Worm (Caenorhabditis elegans): Measurements from ENCODE around the gene str-149.

DNA sequence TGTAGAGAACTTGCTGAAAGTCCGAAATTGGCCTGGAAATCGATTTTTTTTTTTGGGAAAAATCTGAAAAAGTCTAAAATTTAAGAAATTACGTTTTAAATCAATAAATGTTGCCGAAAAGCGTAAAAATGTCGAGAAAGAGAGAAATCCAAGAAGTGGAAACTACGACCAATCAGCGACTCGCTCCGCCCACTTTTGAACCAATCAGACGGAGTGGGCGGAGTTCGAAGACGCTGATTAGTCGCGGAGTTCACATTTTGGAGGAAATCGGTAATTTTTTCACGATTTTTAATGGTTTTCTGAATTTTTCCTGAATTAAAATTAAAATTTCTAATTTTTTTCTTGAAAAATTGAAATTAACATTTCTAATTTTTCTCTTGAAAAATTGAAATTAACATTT lies 33.6 kb upstream of the str-149 start:
- no peak for TF ChIP-seq ztf-29 (GFP tag; IDR thresholded peaks at IDR 0.05)
- TF ChIP-seq ztf-23 (GFP tag; IDR thresholded peaks at IDR 0.05), result no peak
- no peak for TF ChIP-seq med-1 (GFP tag; optimal IDR thresholded peaks at IDR 0.05; ENCODE audit: insufficient read depth)
- TF ChIP-seq cog-1 (tag; optimal IDR thresholded peaks at IDR 0.05), result no peak
- TF ChIP-seq flt-1 (GFP tag; IDR thresholded peaks at IDR 0.05), result no peak
- TF ChIP-seq tab-1 (GFP tag; IDR thresholded peaks at IDR 0.05), result no peak
- no peak for TF ChIP-seq klf-2 (GFP tag; conservative IDR thresholded peaks at IDR 0.05)

Measured in whole organism, midembryonic.